Worm (Caenorhabditis elegans): ENCODE measurements around the gene wdr-5.1.
"Not testable (repeated sequence)": the region's sequence is repeated elsewhere in the genome, so short reads cannot be mapped to it uniquely, and the experiment has no call there.

wdr-5.1 gene

DNA sequence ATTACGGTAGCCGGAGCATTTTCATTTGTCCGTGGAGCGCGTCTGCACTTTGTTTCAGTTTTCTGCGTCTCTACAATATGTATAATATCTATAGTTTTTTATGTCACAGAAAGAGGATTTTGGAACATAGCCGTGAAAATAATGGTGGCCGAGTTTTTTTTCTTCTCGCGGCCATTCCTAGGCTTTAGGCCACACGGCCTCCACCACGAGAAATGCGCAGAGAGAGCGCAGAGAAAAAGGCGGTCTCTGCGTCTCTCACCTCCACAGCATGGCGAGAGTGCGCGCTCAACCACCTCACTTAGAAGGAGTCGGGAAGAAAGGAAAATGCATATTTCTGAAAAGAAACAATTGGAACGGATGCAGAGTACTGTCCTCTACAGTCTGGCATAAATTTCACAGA, 9.7 kb upstream of the wdr-5.1 start (continued):
- TF ChIP-seq nhr-20 (tag; optimal IDR thresholded peaks at IDR 0.05), result peak; percentile 24
- peak; percentile 45 for TF ChIP-seq rnt-1 (tag; optimal IDR thresholded peaks at IDR 0.05)

DNA sequence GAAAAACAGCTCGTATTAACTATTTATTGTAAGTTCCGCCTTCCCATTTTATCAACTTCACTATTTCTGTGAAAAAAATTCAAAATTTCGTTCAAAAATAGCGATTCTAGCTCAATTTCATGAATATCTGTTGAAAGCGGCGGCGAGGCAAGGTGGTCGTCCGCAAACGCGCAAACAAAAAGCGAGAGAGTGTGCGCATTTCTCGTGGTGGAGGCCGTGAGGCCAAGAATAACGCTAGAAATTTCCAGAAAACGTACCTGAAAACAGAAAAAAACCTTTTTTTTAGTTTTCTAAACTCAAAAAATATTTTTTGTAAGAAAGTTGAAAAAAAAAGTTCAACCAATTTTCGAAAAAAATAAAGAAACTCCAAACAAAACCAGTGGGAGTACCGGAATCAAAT, 7.9 kb upstream of the wdr-5.1 start:
- TF ChIP-seq nhr-19 (GFP tag; conservative IDR thresholded peaks at IDR 0.05) (peak; percentile 46), efl-1 (GFP tag; optimal IDR thresholded peaks at IDR 0.05 in 1 of 2) (peak in 1 of 2 experiments; percentile 57), isw-1 (GFP tag; IDR thresholded peaks at IDR 0.05) (0 out of 2 replicates have a peak, but pooled peaks have one; percentile 4)
- TF ChIP-seq efl-1 (optimal IDR thresholded peaks at IDR 0.05), result not testable (repeated sequence)

DNA sequence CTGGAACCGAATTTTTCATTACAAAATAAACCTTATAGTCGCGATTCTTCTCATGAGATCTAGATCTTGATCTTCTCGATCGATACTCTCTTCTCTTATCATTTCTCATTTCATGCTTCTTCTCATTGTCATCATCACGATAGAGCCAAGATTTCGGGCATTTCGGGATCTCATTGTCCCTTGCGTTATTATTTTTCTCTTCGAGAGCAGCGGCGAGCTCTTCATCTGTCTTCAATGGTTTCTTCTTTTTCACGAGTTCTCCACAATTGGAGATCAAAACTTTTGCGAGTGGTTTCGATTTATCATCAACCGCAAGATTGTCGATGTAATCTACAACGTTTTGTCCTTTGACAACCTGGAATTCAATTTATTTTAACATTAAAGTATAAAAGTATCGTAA, 6.7 kb upstream of the wdr-5.1 start:
- no peak for TF ChIP-seq tlp-1 (tag; optimal IDR thresholded peaks at IDR 0.05)

DNA sequence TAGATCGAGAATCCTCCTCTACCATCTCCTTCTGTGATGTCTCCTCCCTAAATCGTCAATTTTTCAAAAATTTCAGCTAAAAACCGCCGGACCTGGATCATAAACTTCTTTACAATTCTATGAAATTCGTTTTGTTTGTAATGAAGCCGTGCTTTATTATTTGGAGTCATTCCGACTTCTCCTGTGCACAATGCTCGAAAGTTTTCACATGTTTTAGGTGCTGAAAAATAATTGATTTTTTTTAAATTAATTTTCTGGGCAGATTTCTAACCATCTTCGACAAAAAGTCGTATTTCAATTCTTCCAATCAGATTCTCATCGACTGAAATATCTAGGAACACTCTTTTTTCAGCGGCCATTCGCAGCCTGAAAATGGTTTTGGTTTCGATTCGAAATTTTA, 5.8 kb upstream of the wdr-5.1 start, which contains the start of gene cyn-9:
Gene cyn-9 (minus strand): TSS at position 366 of the 400 bp plus-strand sequence.
- TF ChIP-seq ztf-11 (tag; optimal IDR thresholded peaks at IDR 0.05), result no peak
- no peak for TF ChIP-seq elt-2 (tag; optimal IDR thresholded peaks at IDR 0.05)
- TF ChIP-seq ceh-63 (GFP tag; optimal IDR thresholded peaks at IDR 0.05), result no peak
- no peak for TF ChIP-seq unc-86 (tag; optimal IDR thresholded peaks at IDR 0.05)

DNA sequence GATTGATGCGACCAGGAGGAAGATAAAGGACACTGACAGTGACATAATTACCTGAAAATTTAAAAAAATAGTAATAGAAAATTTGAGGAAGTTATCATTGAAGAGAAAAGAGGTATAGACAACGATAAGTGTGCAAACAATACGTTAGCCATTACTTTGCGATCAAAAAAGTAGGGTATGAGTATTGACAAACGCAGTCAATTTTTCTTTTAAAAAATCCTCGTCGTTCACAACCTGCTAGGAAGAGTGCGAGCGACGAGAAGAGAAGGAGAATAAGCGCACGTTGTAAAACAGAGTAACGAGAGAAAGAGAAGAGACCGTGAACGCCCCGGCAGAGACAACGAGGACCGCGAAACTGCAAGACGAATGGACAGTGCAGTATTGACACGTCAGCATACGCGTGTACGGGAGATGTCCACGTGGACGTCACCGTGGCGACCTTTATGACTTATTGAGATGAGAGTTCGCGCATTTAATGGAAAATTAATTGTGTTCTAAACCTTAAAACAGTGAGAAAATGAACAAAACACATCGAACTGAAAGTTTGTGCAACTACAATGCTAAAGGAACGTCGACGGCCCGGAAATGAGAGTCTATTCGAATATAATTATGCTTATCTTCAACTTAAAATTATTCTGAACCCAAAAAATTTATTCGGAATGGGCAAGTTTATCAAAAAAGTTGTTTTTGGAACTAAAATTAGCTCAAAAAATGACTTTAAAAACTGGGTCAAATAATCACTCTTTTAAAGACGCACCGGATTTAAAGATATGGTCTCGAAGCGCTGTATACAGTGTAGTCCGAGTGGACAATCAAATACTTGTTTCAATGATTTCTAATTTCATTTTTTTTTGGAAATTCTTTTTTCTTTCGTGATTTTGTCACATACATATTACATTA, 3.4 kb upstream of the wdr-5.1 start, which contains the start of the genes pdi-1 and C14B1.2:
Gene pdi-1 (minus strand): TSS at position 51 of the 900 bp plus-strand sequence.
Gene C14B1.2 (plus strand): TSS at position 850 of the 900 bp plus-strand sequence.
- no peak for TF ChIP-seq elt-2 (tag; optimal IDR thresholded peaks at IDR 0.05)
- no peak for TF ChIP-seq fkh-10 (GFP tag; optimal IDR thresholded peaks at IDR 0.05)
- TF ChIP-seq swsn-7 (tag; optimal IDR thresholded peaks at IDR 0.05), result peak; percentile 14
- no peak for TF ChIP-seq nhr-76 (tag; optimal IDR thresholded peaks at IDR 0.05)
- no peak for TF ChIP-seq alr-1 (tag; optimal IDR thresholded peaks at IDR 0.05; ENCODE audit: borderline replicate concordance)
- TF ChIP-seq lin-14 (GFP tag; optimal IDR thresholded peaks at IDR 0.05), result peak; percentile 90
- peak in 1 of 2 experiments; percentile 25 for TF ChIP-seq lsy-2 (tag; optimal IDR thresholded peaks at IDR 0.05)
- TF ChIP-seq nhr-90 (tag; optimal IDR thresholded peaks at IDR 0.05; ENCODE audit: poor library complexity), result no peak
- no peak for TF ChIP-seq lin-15B (tag; optimal IDR thresholded peaks at IDR 0.05)
- TF ChIP-seq ceh-90 (tag; optimal IDR thresholded peaks at IDR 0.05), result no peak
- peak; percentile 98 for TF ChIP-seq xbp-1 (tag; optimal IDR thresholded peaks at IDR 0.05)
- no peak for TF ChIP-seq unc-62 (GFP tag; optimal IDR thresholded peaks at IDR 0.05)
- no peak for TF ChIP-seq nhr-28 (tag; optimal IDR thresholded peaks at IDR 0.05)
- peak in 2 of 3 experiments; percentile 3 to 10 for TF ChIP-seq dpl-1 (GFP tag; optimal IDR thresholded peaks at IDR 0.05)
- TF ChIP-seq fos-1 (tag; optimal IDR thresholded peaks at IDR 0.05), result no peak
- no peak for TF ChIP-seq nhr-12 (tag; optimal IDR thresholded peaks at IDR 0.05)
- TF ChIP-seq efl-3 (GFP tag; optimal IDR thresholded peaks at IDR 0.05), result no peak
- TF ChIP-seq nhr-11 (tag; optimal IDR thresholded peaks at IDR 0.05), result no peak
- TF ChIP-seq snu-23 (GFP tag; optimal IDR thresholded peaks at IDR 0.05), result peak; percentile 47
- TF ChIP-seq C16A3.4 (tag; optimal IDR thresholded peaks at IDR 0.05), result no peak
- TF ChIP-seq sptf-1 (tag; optimal IDR thresholded peaks at IDR 0.05), result no peak
- TF ChIP-seq irx-1 (tag; optimal IDR thresholded peaks at IDR 0.05), result no peak
- TF ChIP-seq hlh-4 (tag; optimal IDR thresholded peaks at IDR 0.05), result no peak
- peak; percentile 17 to 31 for TF ChIP-seq lin-35 (GFP tag; optimal IDR thresholded peaks at IDR 0.05)
- TF ChIP-seq nhr-47 (tag; optimal IDR thresholded peaks at IDR 0.05), result no peak
- no peak for TF ChIP-seq pag-3 (tag; optimal IDR thresholded peaks at IDR 0.05; ENCODE audit: borderline replicate concordance, insufficient read depth)
- no peak for TF ChIP-seq ceh-82 (tag; optimal IDR thresholded peaks at IDR 0.05)
- TF ChIP-seq jun-1 (tag; optimal IDR thresholded peaks at IDR 0.05), result no peak
- TF ChIP-seq ets-5 (GFP tag; IDR thresholded peaks at IDR 0.05), result no peak
- TF ChIP-seq ceh-8 (GFP tag; optimal IDR thresholded peaks at IDR 0.05), result no peak
- no peak for TF ChIP-seq aha-1 (tag; optimal IDR thresholded peaks at IDR 0.05)
- TF ChIP-seq F16B12.6 (tag; optimal IDR thresholded peaks at IDR 0.05), result no peak
- TF ChIP-seq tbx-2 (tag; optimal IDR thresholded peaks at IDR 0.05), result peak; percentile 23
- TF ChIP-seq ztf-4 (tag; optimal IDR thresholded peaks at IDR 0.05), result no peak
